Worm (Caenorhabditis elegans) whole organism, late embryonic: ENCODE measurements around the gene clec-216.

Experiments used
- C38D4.7 ChIP-seq: fragments of 200-800 bp; sonication (Bioruptor generic); optimal IDR thresholded peaks from 2 replicates; lab custom pipeline; 2018; ENCODE audit warnings: mild to moderate bottlenecking, missing genetic modification characterization, moderate library complexity, missing compliant biosample characterization
- K09A11.1 ChIP-seq: sonication (generic microtip); optimal IDR thresholded peaks from 2 replicates; lab custom pipeline; 2017; ENCODE audit warnings: antibody characterized with exemption, mild to moderate bottlenecking, missing genetic modification characterization, missing compliant biosample characterization; ENCODE audit not compliant: insufficient read depth
- Y22D7AL.16 ChIP-seq: sonication (generic microtip); optimal IDR thresholded peaks from 2 replicates; lab custom pipeline; 2016; ENCODE audit warnings: missing genetic modification characterization, missing compliant biosample characterization
- ceh-14 ChIP-seq: sonication (generic microtip); optimal IDR thresholded peaks from 2 replicates; lab custom pipeline; 2016; ENCODE audit warnings: missing genotype, missing genetic modification characterization, missing compliant biosample characterization
- ceh-31 ChIP-seq: sonication (generic microtip); optimal IDR thresholded peaks from 2 replicates; lab custom pipeline; 2016; ENCODE audit warnings: missing genetic modification characterization, missing compliant biosample characterization
- ceh-9 ChIP-seq: sonication (generic microtip); optimal IDR thresholded peaks from 2 replicates; lab custom pipeline; 2016; ENCODE audit warnings: mild to moderate bottlenecking, missing genetic modification characterization, inconsistent platforms, missing compliant biosample characterization
- eyg-1 ChIP-seq: sonication (generic microtip); optimal IDR thresholded peaks from 2 replicates; lab custom pipeline; 2016; ENCODE audit warnings: missing genotype, missing genetic modification characterization, missing compliant biosample characterization
- hlh-8 ChIP-seq: sonication (generic microtip); optimal IDR thresholded peaks from 2 replicates; lab custom pipeline; 2016; ENCODE audit warnings: missing genotype, missing genetic modification characterization, missing compliant biosample characterization
- nhr-11 ChIP-seq: fragments of 150-350 bp; optimal IDR thresholded peaks from 2 replicates; lab custom pipeline; 2014; ENCODE audit warnings: missing biosample characterization, missing genetic modification characterization
- pha-2 ChIP-seq: sonication (generic microtip); optimal IDR thresholded peaks from 2 replicates; lab custom pipeline; 2017; ENCODE audit warnings: mild to moderate bottlenecking, missing genetic modification characterization, missing compliant biosample characterization
- rnt-1 ChIP-seq: sonication (generic microtip); optimal IDR thresholded peaks from 2 replicates; lab custom pipeline; 2016; ENCODE audit warnings: missing genetic modification characterization, missing compliant biosample characterization
- sdc-2 ChIP-seq: sonication (generic microtip); optimal IDR thresholded peaks from 2 replicates; lab custom pipeline; 2016; ENCODE audit warnings: missing genotype, missing genetic modification characterization, missing compliant biosample characterization
- sox-2 ChIP-seq: fragments of 200-800 bp; sonication (Bioruptor generic); IDR thresholded peaks from 2 replicates; pipeline ENCODE4 v1.3.6; 2022; ENCODE audit warnings: missing genetic modification reagents, missing genetic modification characterization, missing compliant biosample characterization
- syd-9 ChIP-seq: sonication (generic microtip); optimal IDR thresholded peaks from 2 replicates; lab custom pipeline; 2016; ENCODE audit warnings: mild to moderate bottlenecking, missing genetic modification characterization, moderate library complexity, missing compliant biosample characterization
- tbx-2 ChIP-seq: sonication (generic microtip); optimal IDR thresholded peaks from 2 replicates; lab custom pipeline; 2016; ENCODE audit warnings: missing genetic modification characterization, missing compliant biosample characterization
- zip-5 ChIP-seq: sonication (generic microtip); optimal IDR thresholded peaks from 2 replicates; lab custom pipeline; 2016; ENCODE audit warnings: missing genetic modification characterization, missing compliant biosample characterization

Gene clec-216

DNA sequence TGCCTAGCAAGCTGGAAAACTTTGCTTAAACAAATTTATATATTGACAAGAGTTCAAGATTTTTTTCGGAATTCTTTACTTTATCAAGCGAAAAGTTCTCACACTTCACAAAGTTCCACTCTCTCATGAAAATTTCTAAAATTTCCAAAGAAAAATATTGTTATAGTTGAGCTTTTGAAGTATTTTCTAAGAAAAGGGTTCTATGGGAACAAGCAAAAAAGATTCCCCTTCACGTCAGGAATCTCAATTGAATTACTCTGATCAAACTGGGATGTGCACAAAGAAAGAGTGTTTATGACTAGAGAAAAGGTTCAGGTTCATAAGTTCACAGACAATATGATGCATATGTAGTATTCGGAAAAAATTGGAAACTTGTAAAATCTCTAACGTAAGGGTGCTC, 48.4 kb downstream of the clec-216 start:
- TF ChIP-seq ceh-9: no peak
- TF ChIP-seq sox-2 (GFP tag; lab: Robert Waterston, UW): no peak
- no peak for TF ChIP-seq nhr-11
- no peak for TF ChIP-seq rnt-1 (tag; lab: Kevin White, UChicago)
- TF ChIP-seq pha-2 (tag; lab: Kevin White, UChicago): no peak
- no peak for TF ChIP-seq ceh-31 (tag; lab: Kevin White, UChicago)
- TF ChIP-seq hlh-8: no peak
- no peak for TF ChIP-seq sdc-2
- TF ChIP-seq eyg-1: no peak
- no peak for TF ChIP-seq tbx-2 (tag; lab: Kevin White, UChicago)
- no peak for TF ChIP-seq zip-5 (tag; lab: Kevin White, UChicago)
- TF ChIP-seq C38D4.7: no peak
- TF ChIP-seq syd-9 (tag; lab: Kevin White, UChicago): no peak
- TF ChIP-seq K09A11.1: no peak
- TF ChIP-seq ceh-14: no peak
- no peak for TF ChIP-seq Y22D7AL.16 (tag; lab: Kevin White, UChicago)
